Worm (Caenorhabditis elegans): ENCODE data around the gene C08D8.1.

Gene C08D8.1

ce11 chrV:8345436-8345835 lies at the start of gene C08D8.1:
C08D8.1 (plus strand) TSS chrV:8345759.
- TF ChIP-seq Y22D7AL.16 (tag; optimal IDR thresholded peaks at IDR 0.05) = no peak
- TF ChIP-seq ceh-18 (tag; optimal IDR thresholded peaks at IDR 0.05) = no peak
- TF ChIP-seq pha-4 (tag; optimal IDR thresholded peaks at IDR 0.05) = no peak
- TF ChIP-seq ceh-48 (tag; optimal IDR thresholded peaks at IDR 0.05) = no peak
- no peak for TF ChIP-seq madf-2 (tag; optimal IDR thresholded peaks at IDR 0.05)
- no peak for TF ChIP-seq tbx-7 (tag; optimal IDR thresholded peaks at IDR 0.05)
- no peak for TF ChIP-seq ceh-22 (tag; optimal IDR thresholded peaks at IDR 0.05)
- TF ChIP-seq sox-2 (GFP tag; IDR thresholded peaks at IDR 0.05) = no peak
- no peak for TF ChIP-seq ceh-14 (tag; optimal IDR thresholded peaks at IDR 0.05)
- no peak for TF ChIP-seq odd-2 (tag; optimal IDR thresholded peaks at IDR 0.05)
- no peak for TF ChIP-seq K09A11.1 (tag; optimal IDR thresholded peaks at IDR 0.05; ENCODE audit: insufficient read depth)
- no peak for TF ChIP-seq pqm-1 (tag; optimal IDR thresholded peaks at IDR 0.05)
- TF ChIP-seq eyg-1 (tag; optimal IDR thresholded peaks at IDR 0.05) = no peak
- no peak for TF ChIP-seq T23F11.4 (GFP tag; optimal IDR thresholded peaks at IDR 0.05)
- TF ChIP-seq ceh-34 (tag; optimal IDR thresholded peaks at IDR 0.05) = no peak
- TF ChIP-seq unc-86 (tag; optimal IDR thresholded peaks at IDR 0.05) = no peak
- no peak for TF ChIP-seq fax-1 (tag; optimal IDR thresholded peaks at IDR 0.05)
- TF ChIP-seq elt-2 (tag; optimal IDR thresholded peaks at IDR 0.05) = no peak
- no peak for TF ChIP-seq fkh-10 (GFP tag; optimal IDR thresholded peaks at IDR 0.05)

ce11 chrV:8295866-8296265 lies 49.7 kb upstream of the C08D8.1 start, which contains the start of gene smex-1:
smex-1 (minus strand) TSS chrV:8295966.
- TF ChIP-seq unc-55 (GFP tag; optimal IDR thresholded peaks at IDR 0.05) (no peak), Y22D7AL.16 (tag; optimal IDR thresholded peaks at IDR 0.05) (no peak), ztf-16 (tag; optimal IDR thresholded peaks at IDR 0.05) (no peak), che-1 (tag; optimal IDR thresholded peaks at IDR 0.05) (no peak), unc-42 (tag; optimal IDR thresholded peaks at IDR 0.05) (no peak), nfya-1 (tag; optimal IDR thresholded peaks at IDR 0.05) (no peak), C38D4.7 (GFP tag; optimal IDR thresholded peaks at IDR 0.05) (no peak), pha-4 (tag; optimal IDR thresholded peaks at IDR 0.05) (no peak), nhr-232 (tag; optimal IDR thresholded peaks at IDR 0.05) (no peak), ama-1 (optimal IDR thresholded peaks at IDR 0.05) (no peak), zip-5 (tag; optimal IDR thresholded peaks at IDR 0.05) (no peak), dve-1 (tag; optimal IDR thresholded peaks at IDR 0.05) (no peak), syd-9 (tag; optimal IDR thresholded peaks at IDR 0.05) (no peak), ceh-19 (GFP tag; optimal IDR thresholded peaks at IDR 0.05) (no peak), pax-1 (tag; optimal IDR thresholded peaks at IDR 0.05) (no peak)

- TF ChIP-seq K09A11.1 (tag; optimal IDR thresholded peaks at IDR 0.05; ENCODE audit: insufficient read depth) = no peak
- no peak for TF ChIP-seq hlh-13 (GFP tag; optimal IDR thresholded peaks at IDR 0.05)
- TF ChIP-seq ets-4 (tag; optimal IDR thresholded peaks at IDR 0.05) = no peak
- TF ChIP-seq rnt-1 (tag; optimal IDR thresholded peaks at IDR 0.05) = no peak
- TF ChIP-seq Y22D7AL.16 (tag; optimal IDR thresholded peaks at IDR 0.05) = no peak
These were observed 48.1 kb upstream of the C08D8.1 start, which contains the start of gene W02D7.4 for ce11 chrV:8297504-8297903. W02D7.4 (minus strand) TSS chrV:8297604.

- no peak for TF ChIP-seq lin-11 (tag; optimal IDR thresholded peaks at IDR 0.05)
- TF ChIP-seq rnt-1 (tag; optimal IDR thresholded peaks at IDR 0.05) = no peak
- no peak for TF ChIP-seq pag-3 (tag; optimal IDR thresholded peaks at IDR 0.05; ENCODE audit: borderline replicate concordance)
- no peak for TF ChIP-seq zip-5 (tag; optimal IDR thresholded peaks at IDR 0.05)
- TF ChIP-seq ceh-18 (tag; optimal IDR thresholded peaks at IDR 0.05) = no peak
- no peak for TF ChIP-seq ttx-3 (tag; optimal IDR thresholded peaks at IDR 0.05)
- no peak for TF ChIP-seq ceh-31 (tag; optimal IDR thresholded peaks at IDR 0.05)
- TF ChIP-seq T23F11.4 (GFP tag; optimal IDR thresholded peaks at IDR 0.05) = no peak
- no peak for TF ChIP-seq ceh-48 (tag; optimal IDR thresholded peaks at IDR 0.05)
- TF ChIP-seq pros-1 (tag; optimal IDR thresholded peaks at IDR 0.05) = no peak
- TF ChIP-seq dmd-4 (tag; optimal IDR thresholded peaks at IDR 0.05; ENCODE audit: borderline replicate concordance) = no peak
- no peak for TF ChIP-seq nhr-11 (tag; optimal IDR thresholded peaks at IDR 0.05)
- no peak for TF ChIP-seq odd-2 (tag; optimal IDR thresholded peaks at IDR 0.05)
- TF ChIP-seq ztf-16 (tag; optimal IDR thresholded peaks at IDR 0.05) = no peak
- TF ChIP-seq hlh-13 (GFP tag; optimal IDR thresholded peaks at IDR 0.05) = no peak
These were observed 46.2 kb upstream of the C08D8.1 start, which contains the start of gene W02D7.5 for ce11 chrV:8299191-8299854. W02D7.5 (minus strand) TSS chrV:8299241.

Measured in whole organism, late embryonic.